Worm (Caenorhabditis elegans) whole organism, midembryonic: ENCODE measurements around the gene map-1.

ENCODE experiments used
- T22C8.4 ChIP-seq: fragments of 200-800 bp; sonication (Bioruptor generic); IDR thresholded peaks from 2 replicates; pipeline ENCODE4 v1.3.6; 2022; ENCODE audit warnings: missing genetic modification characterization, missing compliant biosample characterization
- cog-1 ChIP-seq: sonication (generic microtip); optimal IDR thresholded peaks from 2 replicates; lab custom pipeline; 2016; ENCODE audit warnings: missing genetic modification characterization, missing compliant biosample characterization
- flt-1 ChIP-seq: fragments of 200-800 bp; sonication (Bioruptor generic); IDR thresholded peaks from 2 replicates; pipeline ENCODE4 v1.3.6; 2022; ENCODE audit warnings: missing genetic modification characterization, missing compliant biosample characterization
- klf-2 ChIP-seq: fragments of 200-800 bp; sonication (Bioruptor generic); conservative IDR thresholded peaks from 2 replicates; pipeline ENCODE4 v1.3.6; 2022; ENCODE audit warnings: missing genetic modification reagents, missing genetic modification characterization, missing compliant biosample characterization
- med-1 ChIP-seq: sonication (generic microtip); optimal IDR thresholded peaks from 2 replicates; lab custom pipeline; 2017; ENCODE audit warnings: missing genetic modification characterization, mild to moderate bottlenecking, missing compliant biosample characterization, antibody characterized with exemption, missing genetic modification reagents; ENCODE audit not compliant: insufficient read depth
- ref-1 ChIP-seq: fragments of 200-800 bp; sonication (Bioruptor generic); conservative IDR thresholded peaks from 2 replicates; pipeline ENCODE4 v1.3.6; 2022; ENCODE audit warnings: missing genetic modification reagents, missing genetic modification characterization, missing compliant biosample characterization
- tab-1 ChIP-seq: fragments of 200-800 bp; sonication (Bioruptor generic); IDR thresholded peaks from 2 replicates; pipeline ENCODE4 v1.3.6; 2022; ENCODE audit warnings: missing genetic modification characterization, missing compliant biosample characterization
- ztf-23 ChIP-seq: fragments of 200-800 bp; sonication (Bioruptor generic); IDR thresholded peaks from 2 replicates; pipeline ENCODE4 v1.3.6; 2022; ENCODE audit warnings: missing genetic modification reagents, missing genetic modification characterization, missing compliant biosample characterization
- ztf-29 ChIP-seq: fragments of 200-800 bp; sonication (Bioruptor generic); IDR thresholded peaks from 2 replicates; pipeline ENCODE4 v1.3.6; 2022; ENCODE audit warnings: missing genetic modification reagents, missing genetic modification characterization, missing compliant biosample characterization

The map-1 gene

ce11 chrIV:3665089-3665488 lies 21.6 kb downstream of the map-1 start:
- TF ChIP-seq ref-1 (GFP tag; lab: Robert Waterston, UW) = no peak
- TF ChIP-seq ztf-29 (GFP tag; lab: Robert Waterston, UW) = no peak
- no peak for TF ChIP-seq tab-1 (GFP tag; lab: Robert Waterston, UW)
- no peak for TF ChIP-seq T22C8.4 (GFP tag; lab: Robert Waterston, UW)
- TF ChIP-seq flt-1 (GFP tag; lab: Robert Waterston, UW) = no peak
- no peak for TF ChIP-seq med-1 (GFP tag; lab: Kevin White, UChicago)
- no peak for TF ChIP-seq klf-2 (GFP tag; lab: Robert Waterston, UW)
- no peak for TF ChIP-seq cog-1 (tag; lab: Kevin White, UChicago)
- no peak for TF ChIP-seq ztf-23

DNA sequence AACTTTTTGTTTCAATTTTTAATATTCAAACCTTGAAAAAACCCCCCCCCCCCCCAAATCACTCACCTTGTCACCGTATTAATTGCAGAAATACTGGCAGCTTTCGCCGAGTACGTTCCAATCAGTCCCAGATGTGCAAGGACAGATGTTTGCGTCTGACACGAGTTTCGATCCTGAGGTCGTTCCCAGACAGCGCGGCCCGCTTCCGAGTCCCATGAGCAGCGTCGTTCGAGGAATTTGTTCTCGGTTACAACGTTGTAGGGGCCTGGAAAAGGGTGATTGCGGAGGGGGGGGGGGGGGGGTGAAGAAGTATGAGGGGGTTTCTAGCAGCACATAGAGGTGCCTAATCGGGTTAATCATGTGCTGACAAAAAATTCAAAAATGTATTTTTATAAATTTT lies 23.8 kb downstream of the map-1 start:
- TF ChIP-seq T22C8.4 (GFP tag; lab: Robert Waterston, UW) (no peak), med-1 (GFP tag; lab: Kevin White, UChicago) (no peak), ref-1 (GFP tag; lab: Robert Waterston, UW) (no peak), tab-1 (GFP tag; lab: Robert Waterston, UW) (no peak), flt-1 (GFP tag; lab: Robert Waterston, UW) (no peak), ztf-23 (no peak), cog-1 (tag; lab: Kevin White, UChicago) (no peak), ztf-29 (GFP tag; lab: Robert Waterston, UW) (no peak), klf-2 (GFP tag; lab: Robert Waterston, UW) (no peak)

DNA sequence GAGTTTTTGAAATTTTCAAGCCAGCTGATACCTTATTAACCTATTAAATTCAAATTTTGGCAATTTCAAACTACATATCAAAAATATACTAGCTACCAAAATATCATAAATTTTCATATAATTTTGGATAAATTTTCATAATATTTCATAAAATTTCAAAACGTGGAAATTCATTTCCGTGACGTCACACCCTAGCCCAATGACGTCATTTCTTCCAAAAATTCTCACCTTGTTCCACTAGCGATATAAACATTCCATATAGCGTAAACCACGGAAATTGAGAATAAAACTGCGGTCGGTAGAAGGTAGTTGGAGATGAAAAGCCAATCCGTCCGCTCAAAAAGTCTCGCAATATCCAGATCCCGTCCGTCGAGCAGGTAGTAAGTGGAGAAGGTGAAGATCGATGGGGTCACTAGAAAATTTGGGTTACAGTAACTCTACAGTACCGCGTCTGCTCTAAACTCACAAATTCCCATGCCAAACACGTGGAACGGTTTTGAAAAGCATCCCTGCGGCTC lies 25.5 kb downstream of the map-1 start:
- no peak for TF ChIP-seq klf-2 (GFP tag; lab: Robert Waterston, UW)
- TF ChIP-seq ztf-23 = no peak
- no peak for TF ChIP-seq ref-1 (GFP tag; lab: Robert Waterston, UW)
- no peak for TF ChIP-seq flt-1 (GFP tag; lab: Robert Waterston, UW)
- no peak for TF ChIP-seq cog-1 (tag; lab: Kevin White, UChicago)
- no peak for TF ChIP-seq tab-1 (GFP tag; lab: Robert Waterston, UW)
- no peak for TF ChIP-seq T22C8.4 (GFP tag; lab: Robert Waterston, UW)
- no peak for TF ChIP-seq med-1 (GFP tag; lab: Kevin White, UChicago)
- no peak for TF ChIP-seq ztf-29 (GFP tag; lab: Robert Waterston, UW)

DNA sequence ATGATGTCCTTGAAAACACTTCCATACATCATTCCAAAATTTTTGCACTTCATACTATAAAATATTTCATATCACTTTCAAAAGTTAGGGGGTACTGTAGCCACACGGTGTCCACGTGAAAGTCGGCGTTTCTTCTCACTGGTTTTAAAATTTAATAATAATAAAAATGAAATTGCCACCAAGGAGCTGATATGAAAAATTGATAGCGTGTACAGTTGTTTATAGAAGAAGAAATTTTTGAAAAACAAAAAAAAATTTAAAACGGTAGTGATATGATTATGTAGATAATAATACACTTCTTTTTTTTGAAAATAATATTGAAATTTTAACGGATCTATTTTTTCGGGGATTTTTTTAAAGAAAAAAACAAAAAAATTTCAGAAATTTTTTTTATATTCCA lies 26.7 kb downstream of the map-1 start:
- no peak for TF ChIP-seq tab-1 (GFP tag; lab: Robert Waterston, UW)

DNA sequence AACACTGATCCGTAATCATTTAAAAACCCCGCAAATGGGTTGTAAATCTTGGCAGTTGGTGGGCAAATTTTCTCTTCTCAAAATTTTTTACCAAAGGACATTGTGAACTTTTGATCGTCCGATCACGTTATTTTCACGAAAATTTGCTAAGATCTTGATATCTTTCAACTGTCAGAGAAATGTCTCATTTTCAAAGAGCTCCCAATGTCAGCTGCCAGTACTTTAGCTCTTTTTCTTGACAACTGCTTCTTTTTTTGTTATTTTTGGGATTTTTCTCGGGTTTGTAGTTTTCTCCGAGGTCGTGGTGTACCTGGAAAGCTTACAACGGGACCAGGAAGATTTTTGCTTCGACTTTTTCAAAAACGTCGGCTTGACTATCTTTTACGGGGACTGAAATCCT lies 30.8 kb downstream of the map-1 start:
- TF ChIP-seq klf-2 (GFP tag; lab: Robert Waterston, UW) = no peak
- no peak for TF ChIP-seq T22C8.4 (GFP tag; lab: Robert Waterston, UW)
- TF ChIP-seq cog-1 (tag; lab: Kevin White, UChicago) = no peak
- no peak for TF ChIP-seq med-1 (GFP tag; lab: Kevin White, UChicago)
- no peak for TF ChIP-seq ztf-29 (GFP tag; lab: Robert Waterston, UW)
- no peak for TF ChIP-seq flt-1 (GFP tag; lab: Robert Waterston, UW)
- no peak for TF ChIP-seq ztf-23
- TF ChIP-seq tab-1 (GFP tag; lab: Robert Waterston, UW) = no peak
- no peak for TF ChIP-seq ref-1 (GFP tag; lab: Robert Waterston, UW)

- TF ChIP-seq ztf-23 (no peak), cog-1 (tag; lab: Kevin White, UChicago) (no peak), ztf-29 (GFP tag; lab: Robert Waterston, UW) (no peak), ref-1 (GFP tag; lab: Robert Waterston, UW) (no peak), T22C8.4 (GFP tag; lab: Robert Waterston, UW) (no peak), med-1 (GFP tag; lab: Kevin White, UChicago) (no peak), klf-2 (GFP tag; lab: Robert Waterston, UW) (no peak), tab-1 (GFP tag; lab: Robert Waterston, UW) (no peak), flt-1 (GFP tag; lab: Robert Waterston, UW) (no peak)
Measured at ce11 chrIV:3654823-3655222, 31.8 kb downstream of the map-1 start.

ce11 chrIV:3654214-3654613 lies 32.5 kb downstream of the map-1 start:
- no peak for TF ChIP-seq tab-1 (GFP tag; lab: Robert Waterston, UW)
- no peak for TF ChIP-seq klf-2 (GFP tag; lab: Robert Waterston, UW)
- no peak for TF ChIP-seq med-1 (GFP tag; lab: Kevin White, UChicago)
- no peak for TF ChIP-seq T22C8.4 (GFP tag; lab: Robert Waterston, UW)
- no peak for TF ChIP-seq ref-1 (GFP tag; lab: Robert Waterston, UW)
- no peak for TF ChIP-seq ztf-29 (GFP tag; lab: Robert Waterston, UW)
- no peak for TF ChIP-seq ztf-23
- no peak for TF ChIP-seq flt-1 (GFP tag; lab: Robert Waterston, UW)
- TF ChIP-seq cog-1 (tag; lab: Kevin White, UChicago) = no peak

DNA sequence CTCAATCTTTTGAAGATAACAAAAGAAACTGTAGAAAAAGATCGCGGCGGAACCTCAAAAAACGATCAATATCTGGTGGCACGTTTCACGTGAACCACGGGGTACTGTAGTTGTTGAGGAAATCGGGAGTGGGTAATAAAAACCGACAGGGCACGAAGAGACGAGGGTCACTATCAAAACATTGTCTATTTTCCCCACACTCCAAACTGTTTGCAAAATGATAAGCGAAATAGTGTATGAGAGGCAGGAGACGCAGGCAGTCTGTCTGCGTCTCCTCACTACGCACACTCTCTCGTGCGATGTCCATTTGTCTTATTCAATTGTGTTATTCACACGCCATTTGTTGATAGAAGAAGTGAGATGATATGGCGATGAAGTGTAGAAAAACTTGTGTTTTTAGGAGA lies 33.2 kb downstream of the map-1 start:
- TF ChIP-seq ztf-29 (GFP tag; lab: Robert Waterston, UW) (no peak), klf-2 (GFP tag; lab: Robert Waterston, UW) (no peak), med-1 (GFP tag; lab: Kevin White, UChicago) (no peak), cog-1 (tag; lab: Kevin White, UChicago) (no peak), ref-1 (GFP tag; lab: Robert Waterston, UW) (no peak), flt-1 (GFP tag; lab: Robert Waterston, UW) (no peak), ztf-23 (no peak), T22C8.4 (GFP tag; lab: Robert Waterston, UW) (no peak), tab-1 (GFP tag; lab: Robert Waterston, UW) (no peak)

- TF ChIP-seq cog-1 (tag; lab: Kevin White, UChicago) = no peak
- TF ChIP-seq T22C8.4 (GFP tag; lab: Robert Waterston, UW) = no peak
- no peak for TF ChIP-seq flt-1 (GFP tag; lab: Robert Waterston, UW)
Measured at ce11 chrIV:3652784-3653383, 33.8 kb downstream of the map-1 start.
